Fruit fly (Drosophila melanogaster) whole organism, embryonic: ENCODE data around the gene CG13081.

Experiments
- Abd-B ChIP-seq: fragments of 200-800 bp; sonication (Bioruptor generic); optimal IDR thresholded peaks from 2 replicates; lab custom pipeline; 2018; ENCODE audit warnings: missing biosample characterization, mild to moderate bottlenecking, missing genetic modification characterization, moderate library complexity
- Bdp1 ChIP-seq: fragments of 200-800 bp; sonication (Bioruptor generic); optimal IDR thresholded peaks from 3 replicates; lab custom pipeline; 2016; ENCODE audit warnings: missing biosample characterization, missing genetic modification characterization
- CG10431 ChIP-seq: fragments of 200-800 bp; sonication (Bioruptor generic); optimal IDR thresholded peaks from 3 replicates; lab custom pipeline; 2018; ENCODE audit warnings: missing biosample characterization, mild to moderate bottlenecking, missing genetic modification characterization
- CG10959 ChIP-seq: fragments of 200-800 bp; sonication (Bioruptor generic); IDR thresholded peaks from 2 replicates; pipeline ENCODE4 v1.3.6; 2022; ENCODE audit warnings: missing biosample characterization, missing genetic modification characterization
- CG13894 ChIP-seq: fragments of 200-800 bp; sonication (Bioruptor generic); optimal IDR thresholded peaks from 3 replicates; lab custom pipeline; 2018; ENCODE audit warnings: missing biosample characterization, mild to moderate bottlenecking, missing genetic modification characterization, moderate library complexity
- CG15514 ChIP-seq: fragments of 200-800 bp; sonication (Bioruptor generic); optimal IDR thresholded peaks from 3 replicates; lab custom pipeline; 2017; ENCODE audit warnings: missing biosample characterization, missing genetic modification characterization, mild to moderate bottlenecking, moderate library complexity, missing genetic modification reagents
- CG16863 ChIP-seq: fragments of 200-800 bp; sonication (Bioruptor generic); optimal IDR thresholded peaks from 3 replicates; lab custom pipeline; 2016; ENCODE audit warnings: missing biosample characterization, missing genetic modification characterization
- CG17186 ChIP-seq: fragments of 200-800 bp; sonication (Bioruptor generic); optimal IDR thresholded peaks from 3 replicates; lab custom pipeline; 2017; ENCODE audit warnings: missing biosample characterization, missing genetic modification reagents, missing genetic modification characterization
- CG18476 ChIP-seq: fragments of 200-800 bp; sonication (Bioruptor generic); optimal IDR thresholded peaks from 2 replicates; lab custom pipeline; 2016; ENCODE audit warnings: missing biosample characterization, mild to moderate bottlenecking, missing genetic modification characterization
- CG2889 ChIP-seq: fragments of 200-800 bp; sonication (Bioruptor generic); IDR thresholded peaks from 3 replicates; pipeline ENCODE4 v1.3.6; 2022; ENCODE audit warnings: missing biosample characterization, missing genetic modification characterization
- CG30403 ChIP-seq: fragments of 200-800 bp; sonication (Bioruptor generic); optimal IDR thresholded peaks from 3 replicates; lab custom pipeline; 2016; ENCODE audit warnings: missing biosample characterization, missing genetic modification characterization
- CG32767 ChIP-seq: fragments of 200-800 bp; sonication (Bioruptor generic); IDR thresholded peaks from 2 replicates; pipeline ENCODE4 v1.3.6; 2022; ENCODE audit warnings: missing biosample characterization, missing genetic modification characterization
- CG6765 ChIP-seq: fragments of 200-800 bp; sonication (Bioruptor generic); optimal IDR thresholded peaks from 3 replicates; lab custom pipeline; 2017; ENCODE audit warnings: missing biosample characterization, mild to moderate bottlenecking, missing genetic modification characterization
- CG6813 ChIP-seq: fragments of 200-800 bp; sonication (Bioruptor generic); optimal IDR thresholded peaks from 2 replicates; lab custom pipeline; 2017; ENCODE audit warnings: missing biosample characterization, missing genetic modification characterization, mild to moderate bottlenecking, moderate library complexity, missing genetic modification reagents
- CG7357 ChIP-seq: fragments of 200-800 bp; sonication (Bioruptor generic); IDR thresholded peaks from 3 replicates; pipeline ENCODE4 v1.3.6; 2022; ENCODE audit warnings: missing biosample characterization, missing genetic modification characterization
- CG8478 ChIP-seq: fragments of >200 bp; optimal IDR thresholded peaks from 2 replicates; lab custom pipeline; 2018
- CG9817 ChIP-seq: fragments of 200-800 bp; sonication (Bioruptor generic); optimal IDR thresholded peaks from 2 replicates; lab custom pipeline; 2018; ENCODE audit warnings: missing biosample characterization, mild to moderate bottlenecking, missing genetic modification characterization, moderate library complexity
- D19A ChIP-seq: fragments of 200-800 bp; optimal IDR thresholded peaks from 3 replicates; lab custom pipeline; 2019; ENCODE audit warnings: missing biosample characterization, mild to moderate bottlenecking, missing genetic modification characterization, moderate library complexity
- Dek ChIP-seq: fragments of 200-800 bp; sonication (Bioruptor generic); optimal IDR thresholded peaks from 3 replicates; lab custom pipeline; 2019; ENCODE audit warnings: missing biosample characterization, mild to moderate bottlenecking, missing genetic modification characterization, moderate library complexity
- Eip74EF ChIP-seq, 2 experiments: fragments of 200-800 bp in 1 of 2; fragments of >200 bp in 1 of 2; sonication (Bioruptor generic) in 1 of 2; optimal IDR thresholded peaks; 2 replicates each; lab custom pipeline; 2017 to 2019; ENCODE audit warnings: missing biosample characterization in 2 of 2, missing genetic modification characterization in 2 of 2, mild to moderate bottlenecking in 1 of 2, moderate library complexity in 1 of 2
- Fer2 ChIP-seq: fragments of 200-800 bp; sonication (Bioruptor generic); optimal IDR thresholded peaks from 2 replicates; lab custom pipeline; 2018; ENCODE audit warnings: missing biosample characterization, mild to moderate bottlenecking, missing genetic modification characterization, moderate library complexity
- HmgZ ChIP-seq: fragments of 200-800 bp; sonication (Bioruptor generic); optimal IDR thresholded peaks from 2 replicates; lab custom pipeline; 2018; ENCODE audit warnings: missing biosample characterization, mild to moderate bottlenecking, missing genetic modification characterization
- Hr51 ChIP-seq, 2 experiments: fragments of 200-800 bp; sonication (Bioruptor generic); optimal IDR thresholded peaks; 2 replicates in 1 of 2; 3 replicates in 1 of 2; lab custom pipeline; 2016 to 2018; ENCODE audit warnings: missing biosample characterization in 2 of 2, missing genetic modification characterization in 2 of 2, mild to moderate bottlenecking in 1 of 2, moderate library complexity in 1 of 2
- Hr78 ChIP-seq, 2 experiments: fragments of 200-800 bp in 1 of 2; fragments of >200 bp in 1 of 2; sonication (Bioruptor generic) in 1 of 2; optimal IDR thresholded peaks; 2 replicates each; lab custom pipeline; 2017 to 2019; ENCODE audit warnings: missing biosample characterization in 2 of 2, missing genetic modification characterization in 2 of 2, mild to moderate bottlenecking in 1 of 2, moderate library complexity in 1 of 2
- Lhr ChIP-seq: fragments of 200-800 bp; sonication (Bioruptor generic); optimal IDR thresholded peaks from 3 replicates; lab custom pipeline; 2017; ENCODE audit warnings: mild to moderate bottlenecking, missing biosample characterization, missing genetic modification reagents, missing genetic modification characterization
- NC2α ChIP-seq: fragments of 200-800 bp; sonication (Bioruptor generic); optimal IDR thresholded peaks from 2 replicates; lab custom pipeline; 2016; ENCODE audit warnings: missing biosample characterization, missing genetic modification characterization
- NK7.1 ChIP-seq: fragments of 200-800 bp; sonication (Bioruptor generic); optimal IDR thresholded peaks from 3 replicates; lab custom pipeline; 2016; ENCODE audit warnings: missing biosample characterization, missing genetic modification characterization
- Oli ChIP-seq: fragments of 200-800 bp; sonication (Bioruptor generic); optimal IDR thresholded peaks from 2 replicates; lab custom pipeline; 2018; ENCODE audit warnings: missing biosample characterization, mild to moderate bottlenecking, missing genetic modification characterization, moderate library complexity
- Opbp ChIP-seq: fragments of 200-800 bp; sonication (Bioruptor generic); IDR thresholded peaks from 3 replicates; pipeline ENCODE4 v1.3.6; 2022; ENCODE audit warnings: missing biosample characterization, missing genetic modification characterization; ENCODE audit not compliant: partially characterized antibody
- Pdp1 ChIP-seq, 2 experiments: fragments of 200-800 bp; sonication (Bioruptor generic); optimal IDR thresholded peaks; 3 replicates each; lab custom pipeline; 2016; ENCODE audit warnings: missing biosample characterization in 2 of 2, missing genetic modification characterization in 2 of 2, mild to moderate bottlenecking in 1 of 2, moderate library complexity in 1 of 2
- Rfx ChIP-seq: fragments of 200-800 bp; sonication (Bioruptor generic); IDR thresholded peaks from 2 replicates; pipeline ENCODE4 v1.3.6; 2022; ENCODE audit warnings: missing biosample characterization, missing genetic modification characterization
- Side ChIP-seq: fragments of 200-800 bp; sonication (Bioruptor generic); optimal IDR thresholded peaks from 2 replicates; lab custom pipeline; 2016; ENCODE audit warnings: missing biosample characterization, missing genetic modification characterization
- Sin3A ChIP-seq: fragments of >200 bp; optimal IDR thresholded peaks from 2 replicates; lab custom pipeline; 2018
- abd-A ChIP-seq: fragments of 200-800 bp; sonication (Bioruptor generic); optimal IDR thresholded peaks from 3 replicates; lab custom pipeline; 2019; ENCODE audit warnings: missing biosample characterization, mild to moderate bottlenecking, missing genetic modification characterization, moderate library complexity
- az2 ChIP-seq: fragments of 200-800 bp; sonication (Bioruptor generic); optimal IDR thresholded peaks from 3 replicates; lab custom pipeline; 2016; ENCODE audit warnings: missing biosample characterization, missing genetic modification characterization
- br ChIP-seq: fragments of >200 bp; optimal IDR thresholded peaks from 2 replicates; lab custom pipeline; 2017
- crc ChIP-seq: fragments of 200-800 bp; sonication (Bioruptor generic); optimal IDR thresholded peaks from 2 replicates; lab custom pipeline; 2016; ENCODE audit warnings: missing biosample characterization, missing genetic modification characterization
- ems ChIP-seq: fragments of 200-800 bp; sonication (Bioruptor generic); optimal IDR thresholded peaks from 3 replicates; lab custom pipeline; 2016; ENCODE audit warnings: missing biosample characterization, missing genetic modification characterization
- eve ChIP-seq, 2 experiments: fragments of >200 bp; optimal IDR thresholded peaks; 2 replicates each; lab custom pipeline; 2017; ENCODE audit warnings: missing biosample characterization in 2 of 2, missing genetic modification characterization in 2 of 2
- ewg ChIP-seq: fragments of 200-800 bp; sonication (Bioruptor generic); optimal IDR thresholded peaks from 3 replicates; lab custom pipeline; 2017; ENCODE audit warnings: mild to moderate bottlenecking, missing biosample characterization, missing genetic modification reagents, missing genetic modification characterization
- gcm ChIP-seq: fragments of 200-800 bp; sonication (Bioruptor generic); optimal IDR thresholded peaks from 2 replicates; lab custom pipeline; 2019; ENCODE audit warnings: missing biosample characterization, mild to moderate bottlenecking, missing genetic modification characterization, moderate library complexity
- jing ChIP-seq: fragments of 200-800 bp; sonication (Bioruptor generic); optimal IDR thresholded peaks from 2 replicates; lab custom pipeline; 2018; ENCODE audit warnings: missing biosample characterization, mild to moderate bottlenecking, missing genetic modification characterization
- jumu ChIP-seq: fragments of 200-800 bp; sonication (Bioruptor generic); optimal IDR thresholded peaks from 3 replicates; lab custom pipeline; 2016; ENCODE audit warnings: missing biosample characterization, missing genetic modification characterization
- luna ChIP-seq: fragments of 200-800 bp; sonication (Bioruptor generic); optimal IDR thresholded peaks from 2 replicates; lab custom pipeline; 2016; ENCODE audit warnings: missing biosample characterization, missing genetic modification characterization
- mirr ChIP-seq: fragments of 200-800 bp; sonication (Bioruptor generic); optimal IDR thresholded peaks from 3 replicates; lab custom pipeline; 2018; ENCODE audit warnings: missing biosample characterization, mild to moderate bottlenecking, missing genetic modification characterization
- pita ChIP-seq: fragments of 200-800 bp; sonication (Bioruptor generic); optimal IDR thresholded peaks from 2 replicates; lab custom pipeline; 2017; ENCODE audit warnings: missing biosample characterization, mild to moderate bottlenecking, missing genetic modification characterization
- rib ChIP-seq: fragments of 200-800 bp; sonication (Bioruptor generic); IDR thresholded peaks from 2 replicates; pipeline ENCODE4 v1.3.6; 2022; ENCODE audit warnings: missing biosample characterization, missing genetic modification characterization
- scrt ChIP-seq: fragments of 200-800 bp; sonication (Bioruptor generic); optimal IDR thresholded peaks from 2 replicates; lab custom pipeline; 2018; ENCODE audit warnings: missing biosample characterization, mild to moderate bottlenecking, missing genetic modification characterization, moderate library complexity

CG13081 gene

dm6 chr2L:19586436-19587333 lies 46.3 kb downstream of the CG13081 start, which contains the start of gene Lar (continued):
- no peak for TF ChIP-seq br (lab: Kevin White, UChicago)
- no peak for TF ChIP-seq eve (GFP tag; optimal IDR thresholded peaks at IDR 0.05; lab: Kevin White, UChicago)
- TF ChIP-seq mirr = peak; percentile 37
- TF ChIP-seq CG6765 (GFP tag; lab: Kevin White, UChicago) = peak; percentile 50
- no peak for TF ChIP-seq rib
- TF ChIP-seq crc = peak; percentile 56
- TF ChIP-seq Fer2 (tag; lab: Kevin White, UChicago) = no peak
- peak; percentile 25 for TF ChIP-seq luna (GFP tag; lab: Kevin White, UChicago)
- no peak for TF ChIP-seq abd-A (tag; lab: Kevin White, UChicago)
- TF ChIP-seq CG13894 (tag; lab: Kevin White, UChicago) = peak; percentile 62
- peak; percentile 68 for TF ChIP-seq Sin3A
- peak; percentile 76 for TF ChIP-seq jumu (GFP tag; lab: Kevin White, UChicago)
- TF ChIP-seq Abd-B (GFP tag; lab: Kevin White, UChicago) = no peak
- peak; percentile 53 for TF ChIP-seq CG10431 (GFP tag; lab: Kevin White, UChicago)
- TF ChIP-seq pita = no peak
- TF ChIP-seq Rfx (GFP tag; lab: Robert Waterston, UW) = peak; percentile 79
- TF ChIP-seq gcm (GFP tag; lab: Kevin White, UChicago) = peak; percentile 31
- peak; percentile 44 for TF ChIP-seq CG6813
- peak; percentile 55 for TF ChIP-seq Dek (tag; lab: Kevin White, UChicago)
- TF ChIP-seq CG7357 (GFP tag; lab: Robert Waterston, UW) = peak; percentile 48; the same call in 1 of the 3 replicates
- peak; percentile 1 for TF ChIP-seq CG18476 (GFP tag; lab: Kevin White, UChicago)
- peak; percentile 53 to 58 for TF ChIP-seq Pdp1 (GFP tag; optimal IDR thresholded peaks at IDR 0.05; lab: Kevin White, UChicago)
- TF ChIP-seq Hr51 (GFP tag; optimal IDR thresholded peaks at IDR 0.05; lab: Kevin White, UChicago) = peak; percentile 21 to 56
- TF ChIP-seq ewg = peak; percentile 86
- no peak for TF ChIP-seq CG8478 (lab: Kevin White, UChicago)
- TF ChIP-seq Opbp (GFP tag; lab: Robert Waterston, UW) = no peak; the same call in 2 of the 3 replicates
- TF ChIP-seq Oli (tag; lab: Kevin White, UChicago) = peak; percentile 34
- TF ChIP-seq NC2α = no peak
- peak; percentile 52 for TF ChIP-seq CG16863 (GFP tag; lab: Kevin White, UChicago)
- no peak for TF ChIP-seq Hr78 (GFP tag; optimal IDR thresholded peaks at IDR 0.05; lab: Kevin White, UChicago)
- peak; percentile 58 for TF ChIP-seq Lhr (GFP tag; lab: Kevin White, UChicago)
- peak; percentile 100 for TF ChIP-seq CG15514 (GFP tag; lab: Kevin White, UChicago)
- TF ChIP-seq Bdp1 = peak; percentile 42
- TF ChIP-seq NK7.1 (GFP tag; lab: Kevin White, UChicago) = peak; percentile 16
- peak; percentile 78 for TF ChIP-seq CG30403
- peak; percentile 64 for TF ChIP-seq ems (GFP tag; lab: Kevin White, UChicago)
- peak; percentile 74 for TF ChIP-seq Side
- no peak for TF ChIP-seq Eip74EF (GFP tag; optimal IDR thresholded peaks at IDR 0.05; lab: Kevin White, UChicago)
- TF ChIP-seq CG2889 (GFP tag; lab: Robert Waterston, UW) = no peak
- peak; percentile 38 for TF ChIP-seq D19A (tag; lab: Kevin White, UChicago)
- TF ChIP-seq az2 (GFP tag; lab: Kevin White, UChicago) = peak; percentile 54
- TF ChIP-seq CG17186 = peak; percentile 68
- TF ChIP-seq jing = no peak
- TF ChIP-seq HmgZ = peak; percentile 85
- TF ChIP-seq CG9817 (tag; lab: Kevin White, UChicago) = peak; percentile 60
- TF ChIP-seq scrt (GFP tag; lab: Kevin White, UChicago) = peak; percentile 44
- TF ChIP-seq CG32767 = no peak
- no peak for TF ChIP-seq CG10959 (GFP tag; lab: Robert Waterston, UW)
